Fruit fly (Drosophila melanogaster): Measurements from ENCODE around the gene Hex-A.

The Hex-A gene

DNA sequence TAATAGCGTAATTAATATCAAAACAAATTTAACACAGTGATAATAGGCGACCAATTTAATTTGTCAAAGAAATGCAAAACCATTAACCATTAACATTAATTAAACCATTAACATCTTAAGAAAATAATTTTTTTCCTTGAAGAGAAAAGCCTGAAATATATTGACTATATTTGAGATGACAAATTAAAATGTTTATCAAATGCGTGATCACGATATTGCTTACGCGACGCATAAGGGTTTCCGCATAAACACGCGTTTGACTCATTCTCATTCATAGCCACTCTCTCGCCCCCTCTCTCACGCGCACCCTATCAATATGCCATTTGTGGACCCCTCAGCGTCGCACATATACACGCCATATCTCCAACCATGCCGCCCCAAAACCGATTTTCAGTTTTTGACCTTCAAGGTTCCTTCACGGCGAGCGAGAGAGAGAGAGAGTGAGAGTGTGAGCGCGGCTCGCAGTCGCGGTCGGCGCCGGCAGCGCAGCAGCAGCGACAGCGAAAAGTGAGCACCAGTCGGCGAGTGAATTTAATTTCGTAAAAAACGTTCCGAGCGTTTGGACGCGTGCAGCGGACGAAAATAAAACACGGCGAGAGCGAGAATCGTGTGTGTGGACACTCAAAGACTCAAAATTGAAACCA is at the start of gene Hex-A (continued):
- peak in 1 of 2 experiments; percentile 52 for TF ChIP-seq tll (GFP tag; optimal IDR thresholded peaks at IDR 0.05)
- TF ChIP-seq ems (GFP tag; optimal IDR thresholded peaks at IDR 0.05): peak; percentile 93
- peak; percentile 51; the same call in 1 of the 2 replicates for TF ChIP-seq ham (GFP tag; IDR thresholded peaks at IDR 0.05)
- no peak for TF ChIP-seq Scr (GFP tag; IDR thresholded peaks at IDR 0.05; ENCODE audit: partially characterized antibody)
- TF ChIP-seq CG13287 (GFP tag; IDR thresholded peaks at IDR 0.05; ENCODE audit: partially characterized antibody): peak; percentile 55
- no peak for TF ChIP-seq CG7745 (tag; optimal IDR thresholded peaks at IDR 0.05)
- no peak for TF ChIP-seq stwl (tag; optimal IDR thresholded peaks at IDR 0.05)
- TF ChIP-seq CG11504 (tag; optimal IDR thresholded peaks at IDR 0.05): peak; percentile 97
- peak; percentile 93 for TF ChIP-seq Xrp1 (GFP tag; IDR thresholded peaks at IDR 0.05)
- TF ChIP-seq CG1233 (GFP tag; optimal IDR thresholded peaks at IDR 0.05): peak; percentile 96
- peak; percentile 83 for TF ChIP-seq ase (GFP tag; IDR thresholded peaks at IDR 0.05)
- peak; percentile 55 for TF ChIP-seq ab (GFP tag; optimal IDR thresholded peaks at IDR 0.05)
- TF ChIP-seq gro (GFP tag; optimal IDR thresholded peaks at IDR 0.05): peak; percentile 96
- TF ChIP-seq bsh (GFP tag; optimal IDR thresholded peaks at IDR 0.05): peak; percentile 95 to 97
- TF ChIP-seq CG31441 (GFP tag; IDR thresholded peaks at IDR 0.05): peak; percentile 93
- peak; percentile 96 for TF ChIP-seq cwo (GFP tag; optimal IDR thresholded peaks at IDR 0.05)
- peak; percentile 87 for TF ChIP-seq CG1602 (GFP tag; optimal IDR thresholded peaks at IDR 0.05)
- peak; percentile 46 for TF ChIP-seq CG10959 (GFP tag; IDR thresholded peaks at IDR 0.05)
- peak; percentile 91 for TF ChIP-seq Usf (GFP tag; optimal IDR thresholded peaks at IDR 0.05)
- peak; percentile 97 for TF ChIP-seq caup (GFP tag; optimal IDR thresholded peaks at IDR 0.05; ENCODE audit: severe bottlenecking)
- TF ChIP-seq mam (GFP tag; optimal IDR thresholded peaks at IDR 0.05): peak; percentile 92
- TF ChIP-seq Sry-β (GFP tag; optimal IDR thresholded peaks at IDR 0.05): peak; percentile 36
- TF ChIP-seq HLHmδ (GFP tag; optimal IDR thresholded peaks at IDR 0.05): peak; percentile 9
- TF ChIP-seq bowl (GFP tag; IDR thresholded peaks at IDR 0.05): peak; percentile 65
- TF ChIP-seq pros (GFP tag; optimal IDR thresholded peaks at IDR 0.05): peak; percentile 89
- peak; percentile 97 for TF ChIP-seq CG30403 (GFP tag; optimal IDR thresholded peaks at IDR 0.05)
- peak; percentile 99 for TF ChIP-seq Hmr (GFP tag; optimal IDR thresholded peaks at IDR 0.05)
- peak; percentile 95 for TF ChIP-seq sqz (GFP tag; optimal IDR thresholded peaks at IDR 0.05)
- peak; percentile 92 for TF ChIP-seq kah (GFP tag; optimal IDR thresholded peaks at IDR 0.05)
- peak; percentile 81 for TF ChIP-seq CG8944 (GFP tag; optimal IDR thresholded peaks at IDR 0.05)
- TF ChIP-seq lola (GFP tag; optimal IDR thresholded peaks at IDR 0.05): peak in 1 of 3 experiments; percentile 96
- TF ChIP-seq prd (optimal IDR thresholded peaks at IDR 0.05): no peak
- TF ChIP-seq prd (GFP tag; IDR thresholded peaks at IDR 0.05): peak; percentile 77
- no peak for TF ChIP-seq Tbp (GFP tag; optimal IDR thresholded peaks at IDR 0.05)
- peak; percentile 54; the same call in 1 of the 2 replicates for TF ChIP-seq Bgb (GFP tag; IDR thresholded peaks at IDR 0.05; ENCODE audit: partially characterized antibody)
- TF ChIP-seq h (optimal IDR thresholded peaks at IDR 0.05): no peak
- TF ChIP-seq Dfd (GFP tag; optimal IDR thresholded peaks at IDR 0.05): no peak
- TF ChIP-seq pzg (GFP tag; optimal IDR thresholded peaks at IDR 0.05): peak; percentile 18
- peak; percentile 100 for TF ChIP-seq CG34376 (GFP tag; optimal IDR thresholded peaks at IDR 0.05)
- no peak for TF ChIP-seq CG16813 (GFP tag; IDR thresholded peaks at IDR 0.05; ENCODE audit: partially characterized antibody)
- peak; percentile 94 for TF ChIP-seq CG12071 (GFP tag; optimal IDR thresholded peaks at IDR 0.05)
- peak; percentile 82 for TF ChIP-seq cato (GFP tag; optimal IDR thresholded peaks at IDR 0.05; ENCODE audit: borderline replicate concordance)
- no peak; the same call in 1 of the 2 replicates for TF ChIP-seq tna (GFP tag; IDR thresholded peaks at IDR 0.05; ENCODE audit: partially characterized antibody)
- peak; percentile 84 for TF ChIP-seq Deaf1 (tag; optimal IDR thresholded peaks at IDR 0.05)
- peak; percentile 87 for TF ChIP-seq C15 (GFP tag; IDR thresholded peaks at IDR 0.05)
- peak; percentile 91 for TF ChIP-seq CG10431 (GFP tag; optimal IDR thresholded peaks at IDR 0.05)
- TF ChIP-seq CG14965 (GFP tag; optimal IDR thresholded peaks at IDR 0.05; ENCODE audit: borderline replicate concordance): peak; percentile 50
- TF ChIP-seq da (GFP tag; optimal IDR thresholded peaks at IDR 0.05): peak; percentile 80

Measured in whole organism, embryonic.